Worm (Caenorhabditis elegans) whole organism, young adult: Measurements from ENCODE around the gene idpc-3.

Experiments used
- C17E4.6 ChIP-seq: fragments of 200-800 bp; sonication (Bioruptor generic); IDR thresholded peaks from 2 replicates; pipeline ENCODE4 v1.3.6; 2022; ENCODE audit warnings: missing genetic modification reagents, missing genetic modification characterization, missing compliant biosample characterization
- F37B4.10 ChIP-seq: fragments of 200-800 bp; sonication (Bioruptor generic); IDR thresholded peaks from 2 replicates; pipeline ENCODE4 v1.3.6; 2022; ENCODE audit warnings: missing genetic modification characterization, missing compliant biosample characterization
- F49E8.2 ChIP-seq: sonication (generic microtip); optimal IDR thresholded peaks from 3 replicates; lab custom pipeline; 2017; ENCODE audit warnings: missing genetic modification characterization, mild to moderate bottlenecking, missing compliant biosample characterization, antibody characterized with exemption, moderate library complexity; ENCODE audit not compliant: insufficient read depth
- F52B5.7 ChIP-seq: sonication (generic microtip); optimal IDR thresholded peaks from 2 replicates; lab custom pipeline; 2016; ENCODE audit warnings: mild to moderate bottlenecking, missing genetic modification characterization, missing compliant biosample characterization
- F57C9.4 ChIP-seq: sonication (generic microtip); optimal IDR thresholded peaks from 2 replicates; lab custom pipeline; 2017; ENCODE audit warnings: mild to moderate bottlenecking, missing genetic modification characterization, missing compliant biosample characterization
- T07F8.4 ChIP-seq: sonication (generic microtip); optimal IDR thresholded peaks from 2 replicates; lab custom pipeline; 2016; ENCODE audit warnings: mild to moderate bottlenecking, missing genetic modification characterization, moderate library complexity, missing compliant biosample characterization
- T26A5.8 ChIP-seq: sonication (generic microtip); optimal IDR thresholded peaks from 2 replicates; lab custom pipeline; 2016; ENCODE audit warnings: missing genetic modification characterization, missing compliant biosample characterization
- Y53F4B.3 ChIP-seq: fragments of 200-800 bp; sonication (Bioruptor generic); IDR thresholded peaks from 2 replicates; pipeline ENCODE4 v1.3.6; 2022; ENCODE audit warnings: missing genetic modification reagents, missing genetic modification characterization, missing compliant biosample characterization
- Y53G8AR.9 ChIP-seq: fragments of 200-800 bp; sonication (Bioruptor generic); conservative IDR thresholded peaks from 2 replicates; pipeline ENCODE4 v1.3.6; 2022; ENCODE audit warnings: missing genetic modification reagents, missing genetic modification characterization, missing compliant biosample characterization
- Y79H2A.3 ChIP-seq: fragments of 200-800 bp; sonication (Bioruptor generic); conservative IDR thresholded peaks from 2 replicates; pipeline ENCODE4 v1.3.6; 2022; ENCODE audit warnings: missing genetic modification reagents, missing genetic modification characterization, missing compliant biosample characterization
- athp-1 ChIP-seq: sonication (generic microtip); optimal IDR thresholded peaks from 2 replicates; lab custom pipeline; 2017; ENCODE audit warnings: mild to moderate bottlenecking, missing genetic modification characterization, missing compliant biosample characterization
- attf-5 ChIP-seq: fragments of 200-800 bp; sonication (Bioruptor generic); optimal IDR thresholded peaks from 2 replicates; lab custom pipeline; 2018; ENCODE audit warnings: mild to moderate bottlenecking, missing genetic modification characterization, missing compliant biosample characterization
- bed-2 ChIP-seq: fragments of 200-800 bp; sonication (Bioruptor generic); IDR thresholded peaks from 2 replicates; pipeline ENCODE4 v1.3.6; 2022; ENCODE audit warnings: missing genetic modification reagents, missing genetic modification characterization, missing compliant biosample characterization
- ccch-3 ChIP-seq: fragments of 200-800 bp; sonication (Bioruptor generic); optimal IDR thresholded peaks from 2 replicates; lab custom pipeline; 2018; ENCODE audit warnings: mild to moderate bottlenecking, missing genetic modification characterization, missing compliant biosample characterization
- cebp-2 ChIP-seq: fragments of 200-800 bp; sonication (Bioruptor generic); IDR thresholded peaks from 2 replicates; pipeline ENCODE4 v1.3.6; 2022; ENCODE audit warnings: missing genetic modification characterization, missing compliant biosample characterization
- ceh-100 ChIP-seq: fragments of 200-800 bp; sonication (Bioruptor generic); IDR thresholded peaks from 2 replicates; pipeline ENCODE4 v1.3.6; 2022; ENCODE audit warnings: missing genetic modification reagents, missing genetic modification characterization, missing compliant biosample characterization
- ceh-27 ChIP-seq: fragments of 200-800 bp; sonication (Bioruptor generic); optimal IDR thresholded peaks from 2 replicates; lab custom pipeline; 2018; ENCODE audit warnings: mild to moderate bottlenecking, missing genetic modification characterization, moderate library complexity, missing compliant biosample characterization
- ceh-79 ChIP-seq: sonication (generic microtip); optimal IDR thresholded peaks from 2 replicates; lab custom pipeline; 2017; ENCODE audit warnings: mild to moderate bottlenecking, missing genetic modification characterization, missing compliant biosample characterization
- chd-7 ChIP-seq: sonication (generic microtip); optimal IDR thresholded peaks from 2 replicates; lab custom pipeline; 2016; ENCODE audit warnings: mild to moderate bottlenecking, missing genetic modification characterization, moderate library complexity, missing compliant biosample characterization
- dox-1 ChIP-seq: fragments of 200-800 bp; sonication (Bioruptor generic); IDR thresholded peaks from 2 replicates; pipeline ENCODE4 v1.3.6; 2022; ENCODE audit warnings: missing genetic modification reagents, missing genetic modification characterization, missing compliant biosample characterization
- egl-18 ChIP-seq: fragments of 200-800 bp; sonication (Bioruptor generic); IDR thresholded peaks from 2 replicates; pipeline ENCODE4 v1.3.6; 2022; ENCODE audit warnings: missing genetic modification reagents, missing genetic modification characterization, missing compliant biosample characterization
- egrh-3 ChIP-seq: fragments of 200-800 bp; sonication (Bioruptor generic); IDR thresholded peaks from 2 replicates; pipeline ENCODE4 v1.3.6; 2022; ENCODE audit warnings: missing genetic modification reagents, missing genetic modification characterization, missing compliant biosample characterization
- hlh-12 ChIP-seq: sonication (generic microtip); optimal IDR thresholded peaks from 2 replicates; lab custom pipeline; 2016; ENCODE audit warnings: missing genetic modification characterization, missing compliant biosample characterization
- hrde-1 ChIP-seq: sonication (generic microtip); optimal IDR thresholded peaks from 2 replicates; lab custom pipeline; 2016; ENCODE audit warnings: missing genetic modification characterization, mild to moderate bottlenecking, missing compliant biosample characterization, moderate library complexity, missing genotype, missing genetic modification reagents, borderline replicate concordance
- lag-1 ChIP-seq: fragments of 200-800 bp; sonication (Bioruptor generic); IDR thresholded peaks from 2 replicates; pipeline ENCODE4 v1.3.6; 2022; ENCODE audit warnings: missing genetic modification reagents, missing genetic modification characterization, missing compliant biosample characterization
- lin-26 ChIP-seq: fragments of 200-800 bp; sonication (Bioruptor generic); IDR thresholded peaks from 2 replicates; pipeline ENCODE4 v1.3.6; 2022; ENCODE audit warnings: missing genetic modification reagents, missing genetic modification characterization, missing compliant biosample characterization
- lin-40 ChIP-seq: sonication (generic microtip); optimal IDR thresholded peaks from 2 replicates; lab custom pipeline; 2016; ENCODE audit warnings: missing genetic modification characterization, mild to moderate bottlenecking, missing compliant biosample characterization, missing genotype, missing genetic modification reagents
- madf-6 ChIP-seq: fragments of 200-800 bp; sonication (Bioruptor generic); IDR thresholded peaks from 2 replicates; pipeline ENCODE4 v1.3.6; 2022; ENCODE audit warnings: missing genetic modification reagents, missing genetic modification characterization, missing compliant biosample characterization
- nhr-80 ChIP-seq: sonication (generic microtip); optimal IDR thresholded peaks from 2 replicates; lab custom pipeline; 2016; ENCODE audit warnings: missing genetic modification characterization, missing compliant biosample characterization
- nhr-90 ChIP-seq: sonication (generic microtip); optimal IDR thresholded peaks from 2 replicates; lab custom pipeline; 2016; ENCODE audit warnings: missing genotype, mild to moderate bottlenecking, missing genetic modification characterization, missing compliant biosample characterization
- pha-4 ChIP-seq: fragments of 150-350 bp; sonication (generic microtip); optimal IDR thresholded peaks from 2 replicates; lab custom pipeline; 2014; ENCODE audit warnings: missing biosample characterization, missing genetic modification reagents, missing genetic modification characterization
- rpc-1 ChIP-seq, 2 experiments: fragments of 150-350 bp in 1 of 2; sonication (generic microtip) in 1 of 2; optimal IDR thresholded peaks; 2 replicates each; lab custom pipeline; 2014 to 2018; ENCODE audit warnings: missing biosample characterization in 1 of 2, missing genetic modification characterization in 1 of 2, missing genetic modification reagents in 1 of 2, missing genotype in 1 of 2
- sdz-38 ChIP-seq: sonication (generic microtip); optimal IDR thresholded peaks from 2 replicates; lab custom pipeline; 2016; ENCODE audit warnings: missing genotype, missing genetic modification characterization, missing compliant biosample characterization
- snpc-1.3 ChIP-seq: sonication (generic microtip); optimal IDR thresholded peaks from 2 replicates; lab custom pipeline; 2017; ENCODE audit warnings: missing genetic modification characterization, mild to moderate bottlenecking, missing compliant biosample characterization, antibody characterized with exemption, moderate library complexity, missing genotype, missing genetic modification reagents; ENCODE audit not compliant: insufficient read depth
- snpc-4 ChIP-seq, 5 experiments: fragments of 150-350 bp in 1 of 5; sonication (generic microtip) in 4 of 5; optimal IDR thresholded peaks; 2 replicates each; lab custom pipeline; 2014 to 2018; ENCODE audit warnings: missing genetic modification characterization in 5 of 5, missing biosample characterization in 3 of 5, antibody characterized with exemption in 2 of 5, mild to moderate bottlenecking in 2 of 5, missing compliant biosample characterization in 2 of 5, missing genotype in 2 of 5, moderate library complexity in 2 of 5, missing genetic modification reagents in 1 of 5
- somi-1 ChIP-seq: fragments of 200-800 bp; sonication (Bioruptor generic); optimal IDR thresholded peaks from 2 replicates; lab custom pipeline; 2018; ENCODE audit warnings: mild to moderate bottlenecking, missing genetic modification characterization, missing compliant biosample characterization
- sptf-2 ChIP-seq: fragments of 200-800 bp; sonication (Bioruptor generic); optimal IDR thresholded peaks from 2 replicates; lab custom pipeline; 2018; ENCODE audit warnings: mild to moderate bottlenecking, missing genetic modification characterization, missing compliant biosample characterization
- unc-62 ChIP-seq: fragments of 150-350 bp; optimal IDR thresholded peaks from 2 replicates; lab custom pipeline; 2014; ENCODE audit warnings: missing biosample characterization, missing genetic modification reagents, missing genetic modification characterization
- zfh-2 ChIP-seq: fragments of 200-800 bp; sonication (Bioruptor generic); conservative IDR thresholded peaks from 2 replicates; pipeline ENCODE4 v1.3.6; 2022; ENCODE audit warnings: missing genetic modification reagents, missing genetic modification characterization, missing compliant biosample characterization
- ztf-18 ChIP-seq: sonication (generic microtip); optimal IDR thresholded peaks from 2 replicates; lab custom pipeline; 2016; ENCODE audit warnings: missing genotype, mild to moderate bottlenecking, missing genetic modification characterization, missing compliant biosample characterization
- ztf-25 ChIP-seq: fragments of 200-800 bp; sonication (Bioruptor generic); IDR thresholded peaks from 2 replicates; pipeline ENCODE4 v1.3.6; 2022; ENCODE audit warnings: missing genetic modification reagents, missing genetic modification characterization, missing compliant biosample characterization
- ztf-3 ChIP-seq: fragments of 200-800 bp; sonication (Bioruptor generic); optimal IDR thresholded peaks from 2 replicates; lab custom pipeline; 2018; ENCODE audit warnings: mild to moderate bottlenecking, missing genetic modification characterization, missing compliant biosample characterization

idpc-3 gene

DNA sequence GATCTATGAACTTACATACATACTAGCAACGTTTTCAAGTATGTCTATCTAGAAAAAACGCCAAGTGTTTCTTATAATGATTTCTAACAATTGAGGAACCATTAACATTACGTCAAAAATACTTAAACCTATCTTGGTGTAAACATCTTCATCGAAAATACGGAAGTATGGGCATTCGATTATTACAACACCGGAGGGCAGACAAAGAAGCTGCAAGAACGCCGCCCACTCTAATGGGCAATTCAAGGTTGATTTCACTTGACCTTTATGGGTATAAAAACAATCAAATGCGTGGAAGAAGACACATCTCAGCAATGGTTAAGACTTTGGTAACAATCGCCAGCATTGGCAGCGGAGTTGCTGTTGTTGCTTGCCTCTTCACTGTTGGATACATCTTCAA is 629 bp upstream of the idpc-3 start, which contains the start of gene col-146:
Gene col-146 (plus strand): TSS at position 301 of the 400 bp plus-strand sequence.
- no peak for TF ChIP-seq bed-2 (GFP tag; lab: Robert Waterston, UW)
- TF ChIP-seq lin-40 = no peak
- no peak for TF ChIP-seq Y53F4B.3 (GFP tag; lab: Robert Waterston, UW)
- TF ChIP-seq attf-5 = no peak
- TF ChIP-seq egl-18 (GFP tag; lab: Robert Waterston, UW) = no peak
- no peak for TF ChIP-seq lag-1 (GFP tag; lab: Robert Waterston, UW)
- TF ChIP-seq ccch-3 (GFP tag; lab: Kevin White, UChicago) = no peak
- TF ChIP-seq madf-6 (GFP tag; lab: Robert Waterston, UW) = no peak
- no peak for TF ChIP-seq snpc-4 (GFP tag; optimal IDR thresholded peaks at IDR 0.05; lab: Kevin White, UChicago)
- TF ChIP-seq snpc-4 (tag; optimal IDR thresholded peaks at IDR 0.05; lab: Kevin White, UChicago) = no peak
- no peak for TF ChIP-seq T26A5.8
- TF ChIP-seq athp-1 (tag; lab: Kevin White, UChicago) = no peak
- TF ChIP-seq ceh-100 (GFP tag; lab: Robert Waterston, UW) = no peak
- no peak for TF ChIP-seq Y79H2A.3 (GFP tag; lab: Robert Waterston, UW)
- no peak for TF ChIP-seq F57C9.4 (tag; lab: Kevin White, UChicago)
- no peak for TF ChIP-seq rpc-1 (optimal IDR thresholded peaks at IDR 0.05; lab: Kevin White, UChicago)
- TF ChIP-seq rpc-1 (tag; optimal IDR thresholded peaks at IDR 0.05; lab: Kevin White, UChicago) = no peak
- TF ChIP-seq F49E8.2 (tag; lab: Kevin White, UChicago) = no peak
- TF ChIP-seq ceh-27 (GFP tag; lab: Kevin White, UChicago) = no peak
- no peak for TF ChIP-seq lin-26 (GFP tag; lab: Robert Waterston, UW)
- TF ChIP-seq pha-4 (tag; lab: Kevin White, UChicago) = no peak
- no peak for TF ChIP-seq hrde-1 (tag; lab: Kevin White, UChicago)

DNA sequence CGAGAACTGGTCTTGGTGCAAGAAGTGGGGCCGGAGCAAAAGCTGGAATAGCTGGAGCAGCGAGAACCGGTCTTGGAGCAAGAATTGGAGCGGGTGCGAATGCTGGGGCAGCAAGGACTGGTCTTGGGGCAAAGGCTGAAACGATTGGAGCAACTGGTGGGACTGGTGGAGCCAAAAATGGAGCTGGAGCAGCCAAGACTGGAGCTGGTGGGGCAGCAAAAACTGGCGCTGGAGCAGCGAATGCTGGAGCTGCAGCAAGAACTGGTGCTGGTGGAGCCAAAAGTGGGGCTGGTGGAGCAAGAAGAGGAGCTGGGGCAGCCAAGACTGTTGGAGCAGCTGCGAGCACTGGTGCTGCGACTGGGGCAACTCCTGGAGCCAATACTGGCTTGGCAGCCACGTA is 411 bp downstream of the idpc-3 start:
- no peak for TF ChIP-seq F52B5.7
- TF ChIP-seq chd-7 (tag; lab: Kevin White, UChicago) = peak; percentile 52
- TF ChIP-seq egrh-3 (GFP tag; lab: Robert Waterston, UW) = peak; percentile 83
- no peak for TF ChIP-seq cebp-2 (GFP tag; lab: Robert Waterston, UW)
- peak; percentile 90 for TF ChIP-seq zfh-2
- peak; percentile 42; the same call in 1 of the 2 replicates for TF ChIP-seq dox-1
- TF ChIP-seq, all 124 proteins: peak for 4

ce11 chrV:9625604-9626446 is 3.2 kb downstream of the idpc-3 start, which contains the start of gene T06E4.7:
TSS of gene T06E4.7 (plus strand) at chrV:9626396.
- TF ChIP-seq Y53G8AR.9 (no peak), unc-62 (GFP tag; lab: Kevin White, UChicago) (no peak), ztf-25 (0 out of 2 replicates have a peak, but pooled peaks have one; percentile 41), ztf-18 (no peak), nhr-90 (tag; lab: Kevin White, UChicago) (no peak), pha-4 (tag; lab: Kevin White, UChicago) (no peak), sdz-38 (no peak), Y79H2A.3 (GFP tag; lab: Robert Waterston, UW) (no peak), hlh-12 (no peak), F37B4.10 (GFP tag; lab: Robert Waterston, UW) (0 out of 2 replicates have a peak, but pooled peaks have one; percentile 4), sptf-2 (GFP tag; lab: Kevin White, UChicago) (no peak), ztf-3 (GFP tag; lab: Kevin White, UChicago) (no peak), T07F8.4 (no peak), ceh-79 (tag; lab: Kevin White, UChicago) (no peak), somi-1 (GFP tag; lab: Kevin White, UChicago) (no peak), nhr-80 (tag; lab: Kevin White, UChicago) (no peak), snpc-1.3 (tag; lab: Kevin White, UChicago) (no peak), ceh-100 (GFP tag; lab: Robert Waterston, UW) (no peak), egrh-3 (GFP tag; lab: Robert Waterston, UW) (peak; percentile 92), zfh-2 (peak; percentile 93), bed-2 (GFP tag; lab: Robert Waterston, UW) (no peak), C17E4.6 (GFP tag; lab: Robert Waterston, UW) (no peak), hrde-1 (tag; lab: Kevin White, UChicago) (no peak)
